Worm (Caenorhabditis elegans) whole organism, L3 larva: ENCODE data around the gene T19C4.24.
A peak's percentile ranks its signal among the peaks of the same experiment; 100 is the strongest.

ENCODE experiments used
- ZK546.5 ChIP-seq: sonication (generic microtip); optimal IDR thresholded peaks from 2 replicates; lab custom pipeline; 2017; ENCODE audit warnings: missing biosample characterization, missing genetic modification characterization
- aly-2 ChIP-seq: fragments of 150-350 bp; optimal IDR thresholded peaks from 2 replicates; lab custom pipeline; 2014; ENCODE audit warnings: missing biosample characterization, missing genetic modification characterization
- ama-1 ChIP-seq: fragments of 150-350 bp; optimal IDR thresholded peaks from 2 replicates; lab custom pipeline; 2018
- ceh-82 ChIP-seq: fragments of 150-350 bp; optimal IDR thresholded peaks from 2 replicates; lab custom pipeline; 2014; ENCODE audit warnings: missing biosample characterization, missing genetic modification characterization
- ceh-9 ChIP-seq: sonication (generic microtip); optimal IDR thresholded peaks from 2 replicates; lab custom pipeline; 2018; ENCODE audit warnings: missing biosample characterization, missing genetic modification characterization
- daf-12 ChIP-seq: fragments of 150-350 bp; optimal IDR thresholded peaks from 2 replicates; lab custom pipeline; 2014; ENCODE audit warnings: missing biosample characterization, missing genetic modification reagents, missing genetic modification characterization
- egl-27 ChIP-seq: sonication (generic microtip); optimal IDR thresholded peaks from 4 replicates; lab custom pipeline; 2017; ENCODE audit warnings: missing biosample characterization, missing genetic modification reagents, missing genetic modification characterization
- egl-5 ChIP-seq: fragments of 150-350 bp; optimal IDR thresholded peaks from 2 replicates; lab custom pipeline; 2017; ENCODE audit warnings: missing biosample characterization, missing genetic modification reagents, missing genetic modification characterization, inconsistent platforms
- elt-1 ChIP-seq: fragments of 150-350 bp; optimal IDR thresholded peaks from 2 replicates; lab custom pipeline; 2014; ENCODE audit warnings: missing biosample characterization, missing genetic modification characterization
- elt-2 ChIP-seq: sonication (generic microtip); optimal IDR thresholded peaks from 2 replicates; lab custom pipeline; 2016; ENCODE audit warnings: missing genetic modification reagents, mild to moderate bottlenecking, missing genetic modification characterization, missing compliant biosample characterization
- elt-3 ChIP-seq, 3 experiments: fragments of 150-350 bp in 1 of 3; sonication (generic microtip) in 2 of 3; optimal IDR thresholded peaks; 2 replicates in 2 of 3; 4 replicates in 1 of 3; lab custom pipeline; 2014 to 2017; ENCODE audit warnings: missing biosample characterization in 3 of 3, missing genetic modification characterization in 3 of 3
- eor-1 ChIP-seq, 2 experiments: fragments of 150-350 bp; optimal IDR thresholded peaks; 2 replicates each; lab custom pipeline; 2014 to 2018; ENCODE audit warnings: missing biosample characterization in 2 of 2, missing genetic modification characterization in 2 of 2
- fos-1 ChIP-seq: fragments of 150-350 bp; optimal IDR thresholded peaks from 2 replicates; lab custom pipeline; 2014; ENCODE audit warnings: missing biosample characterization, missing genetic modification characterization
- hmg-11 ChIP-seq: sonication (generic microtip); optimal IDR thresholded peaks from 2 replicates; lab custom pipeline; 2016; ENCODE audit warnings: missing genetic modification characterization, missing compliant biosample characterization
- jun-1 ChIP-seq: fragments of 150-350 bp; optimal IDR thresholded peaks from 2 replicates; lab custom pipeline; 2014; ENCODE audit warnings: missing biosample characterization, missing genetic modification reagents, missing genetic modification characterization
- lin-15B ChIP-seq: fragments of 150-350 bp; optimal IDR thresholded peaks from 2 replicates; lab custom pipeline; 2014; ENCODE audit warnings: missing biosample characterization, missing genetic modification characterization
- lin-39 ChIP-seq: fragments of 150-350 bp; optimal IDR thresholded peaks from 2 replicates; lab custom pipeline; 2018; ENCODE audit warnings: missing biosample characterization, missing genetic modification reagents, missing genetic modification characterization
- lsy-12 ChIP-seq: sonication (generic microtip); optimal IDR thresholded peaks from 2 replicates; lab custom pipeline; 2016; ENCODE audit warnings: mild to moderate bottlenecking, missing genetic modification characterization, missing compliant biosample characterization
- nfya-1 ChIP-seq: sonication (generic microtip); optimal IDR thresholded peaks from 2 replicates; lab custom pipeline; 2017; ENCODE audit warnings: missing genetic modification characterization, mild to moderate bottlenecking, missing compliant biosample characterization, antibody characterized with exemption, moderate library complexity; ENCODE audit not compliant: insufficient read depth
- nhr-11 ChIP-seq: fragments of 150-350 bp; optimal IDR thresholded peaks from 2 replicates; lab custom pipeline; 2014; ENCODE audit warnings: missing biosample characterization, missing genetic modification characterization
- nhr-12 ChIP-seq: fragments of 150-350 bp; optimal IDR thresholded peaks from 2 replicates; lab custom pipeline; 2014; ENCODE audit warnings: missing biosample characterization, missing genetic modification characterization
- nhr-23 ChIP-seq: fragments of 150-350 bp; optimal IDR thresholded peaks from 2 replicates; lab custom pipeline; 2014; ENCODE audit warnings: missing biosample characterization, missing genetic modification reagents, missing genetic modification characterization
- nhr-237 ChIP-seq: fragments of 150-350 bp; optimal IDR thresholded peaks from 2 replicates; lab custom pipeline; 2014; ENCODE audit warnings: missing biosample characterization, missing genetic modification characterization
- nhr-25 ChIP-seq: sonication (generic microtip); optimal IDR thresholded peaks from 2 replicates; lab custom pipeline; 2017; ENCODE audit warnings: missing biosample characterization, missing genetic modification characterization
- nhr-28 ChIP-seq: fragments of 150-350 bp; optimal IDR thresholded peaks from 2 replicates; lab custom pipeline; 2014; ENCODE audit warnings: missing biosample characterization, missing genetic modification characterization
- nhr-43 ChIP-seq: sonication (generic microtip); optimal IDR thresholded peaks from 2 replicates; lab custom pipeline; 2016; ENCODE audit warnings: mild to moderate bottlenecking, missing genetic modification characterization, missing compliant biosample characterization; ENCODE audit not compliant: poor library complexity, severe bottlenecking
- nhr-67 ChIP-seq: fragments of 150-350 bp; optimal IDR thresholded peaks from 2 replicates; lab custom pipeline; 2014; ENCODE audit warnings: missing biosample characterization, missing genetic modification characterization
- nhr-76 ChIP-seq: fragments of 150-350 bp; sonication (generic microtip); optimal IDR thresholded peaks from 5 replicates; lab custom pipeline; 2014; ENCODE audit warnings: missing biosample characterization, missing genetic modification characterization
- nhr-77 ChIP-seq: fragments of 150-350 bp; optimal IDR thresholded peaks from 2 replicates; lab custom pipeline; 2014; ENCODE audit warnings: missing biosample characterization, missing genetic modification characterization
- pha-4 ChIP-seq: fragments of 150-350 bp; optimal IDR thresholded peaks from 2 replicates; lab custom pipeline; 2014; ENCODE audit warnings: missing biosample characterization, missing genetic modification reagents, missing genetic modification characterization
- sea-2 ChIP-seq: fragments of 150-350 bp; sonication (generic microtip); optimal IDR thresholded peaks from 4 replicates; lab custom pipeline; 2014; ENCODE audit warnings: missing biosample characterization, missing genetic modification reagents, missing genetic modification characterization
- skn-1 ChIP-seq: fragments of 150-350 bp; optimal IDR thresholded peaks from 2 replicates; lab custom pipeline; 2014; ENCODE audit warnings: missing biosample characterization, missing genetic modification characterization
- snpc-4 ChIP-seq: fragments of 150-350 bp; optimal IDR thresholded peaks from 2 replicates; lab custom pipeline; 2014; ENCODE audit warnings: missing biosample characterization, missing genetic modification characterization
- tbx-2 ChIP-seq: sonication (generic microtip); optimal IDR thresholded peaks from 2 replicates; lab custom pipeline; 2016; ENCODE audit warnings: mild to moderate bottlenecking, missing genetic modification characterization, missing compliant biosample characterization
- unc-39 ChIP-seq: sonication (generic microtip); optimal IDR thresholded peaks from 4 replicates; lab custom pipeline; 2017; ENCODE audit warnings: missing biosample characterization, missing genetic modification characterization
- unc-62 ChIP-seq: fragments of 150-350 bp; sonication (generic microtip); optimal IDR thresholded peaks from 4 replicates; lab custom pipeline; 2014; ENCODE audit warnings: missing biosample characterization, missing genetic modification reagents, missing genetic modification characterization
- ztf-11 ChIP-seq: fragments of 150-350 bp; optimal IDR thresholded peaks from 2 replicates; lab custom pipeline; 2014; ENCODE audit warnings: missing biosample characterization, missing genetic modification characterization
- ztf-4 ChIP-seq: fragments of 150-350 bp; optimal IDR thresholded peaks from 2 replicates; lab custom pipeline; 2014; ENCODE audit warnings: missing biosample characterization, missing genetic modification characterization

T19C4.24 gene

ce11 chrV:11152333-11152732, 5.5 kb upstream of the T19C4.24 start, which contains the start of gene srg-39:
srg-39 (minus strand) TSS chrV:11152433.
- TF ChIP-seq nhr-76 (no peak), eor-1 (tag; optimal IDR thresholded peaks at IDR 0.05; lab: Kevin White, UChicago) (no peak), nhr-77 (tag; lab: Kevin White, UChicago) (no peak)

- no peak for TF ChIP-seq tbx-2 (tag; lab: Kevin White, UChicago)
- TF ChIP-seq elt-1 (tag; lab: Kevin White, UChicago) = no peak
- no peak for TF ChIP-seq nhr-237 (tag; lab: Kevin White, UChicago)
- no peak for TF ChIP-seq nhr-12 (tag; lab: Kevin White, UChicago)
- TF ChIP-seq sea-2 (GFP tag; lab: Kevin White, UChicago) = no peak
- TF ChIP-seq hmg-11 (tag; lab: Kevin White, UChicago) = no peak
- TF ChIP-seq egl-27 (tag; lab: Kevin White, UChicago) = no peak
These were observed 2.6 kb upstream of the T19C4.24 start, which contains the start of gene T19C4.1 for ce11 chrV:11149405-11149804. T19C4.1 (plus strand) TSS chrV:11149705.

- TF ChIP-seq nhr-25 (tag; lab: Kevin White, UChicago) (peak; percentile 36), elt-3 (tag; optimal IDR thresholded peaks at IDR 0.05; lab: Kevin White, UChicago) (peak in 1 of 3 experiments; percentile 36), nhr-43 (tag; lab: Kevin White, UChicago) (no peak)
These were observed 2.2 kb upstream of the T19C4.24 start for ce11 chrV:11148971-11149370.

- TF ChIP-seq pha-4 (tag; lab: Kevin White, UChicago) (no peak), skn-1 (no peak), ztf-4 (tag; lab: Kevin White, UChicago) (peak; percentile 55), ama-1 (lab: Kevin White, UChicago) (peak; percentile 84), daf-12 (tag; lab: Kevin White, UChicago) (peak; percentile 1), nhr-23 (peak; percentile 35), ceh-82 (tag; lab: Kevin White, UChicago) (no peak), nhr-43 (tag; lab: Kevin White, UChicago) (peak; percentile 76), hmg-11 (tag; lab: Kevin White, UChicago) (no peak), tbx-2 (tag; lab: Kevin White, UChicago) (peak; percentile 41), elt-3 (tag; optimal IDR thresholded peaks at IDR 0.05; lab: Kevin White, UChicago) (peak in 1 of 3 experiments; percentile 6), nhr-25 (tag; lab: Kevin White, UChicago) (peak; percentile 57), aly-2 (no peak)
- TF ChIP-seq, all 47 proteins: peak for 8
These were observed 954 bp upstream of the T19C4.24 start for ce11 chrV:11147780-11148144.

- TF ChIP-seq jun-1 (tag; lab: Kevin White, UChicago) (no peak), snpc-4 (tag; lab: Kevin White, UChicago) (no peak), lin-39 (no peak), egl-5 (tag; lab: Kevin White, UChicago) (no peak), lin-15B (no peak), skn-1 (no peak), aly-2 (no peak), pha-4 (tag; lab: Kevin White, UChicago) (no peak), nhr-43 (tag; lab: Kevin White, UChicago) (no peak), lsy-12 (tag; lab: Kevin White, UChicago) (no peak), elt-2 (no peak), ZK546.5 (tag; lab: Kevin White, UChicago) (no peak), egl-27 (tag; lab: Kevin White, UChicago) (no peak), eor-1 (tag; optimal IDR thresholded peaks at IDR 0.05; lab: Kevin White, UChicago) (no peak), nhr-23 (no peak), daf-12 (tag; lab: Kevin White, UChicago) (no peak)
- TF ChIP-seq, all 47 proteins: peak for 0
These were observed 2.1 kb downstream of the T19C4.24 start, which contains the start of gene C06H2.7 for ce11 chrV:11144694-11145093. C06H2.7 (minus strand) TSS chrV:11144794.

ce11 chrV:11141179-11141578, 5.6 kb downstream of the T19C4.24 start, which contains the start of gene folt-1:
folt-1 (plus strand) TSS chrV:11141479.
- TF ChIP-seq nhr-11 (tag; lab: Kevin White, UChicago) = no peak
- TF ChIP-seq unc-62 (GFP tag; lab: Kevin White, UChicago) = no peak
- no peak for TF ChIP-seq ZK546.5 (tag; lab: Kevin White, UChicago)
- TF ChIP-seq ztf-11 = no peak
- no peak for TF ChIP-seq nhr-76
- no peak for TF ChIP-seq nhr-43 (tag; lab: Kevin White, UChicago)
- TF ChIP-seq ceh-9 = no peak
- no peak for TF ChIP-seq nhr-25 (tag; lab: Kevin White, UChicago)
- TF ChIP-seq egl-27 (tag; lab: Kevin White, UChicago) = no peak
- TF ChIP-seq unc-39 (tag; lab: Kevin White, UChicago) = no peak
- TF ChIP-seq hmg-11 (tag; lab: Kevin White, UChicago) = no peak
- no peak for TF ChIP-seq nhr-67
- TF ChIP-seq nfya-1 (tag; lab: Kevin White, UChicago) = no peak
- TF ChIP-seq fos-1 = no peak
- no peak for TF ChIP-seq ceh-82 (tag; lab: Kevin White, UChicago)
- no peak for TF ChIP-seq sea-2 (GFP tag; lab: Kevin White, UChicago)
- TF ChIP-seq aly-2 = no peak
- TF ChIP-seq nhr-23 = no peak
- no peak for TF ChIP-seq nhr-28
- no peak for TF ChIP-seq eor-1 (tag; optimal IDR thresholded peaks at IDR 0.05; lab: Kevin White, UChicago)
